Fruit fly (Drosophila melanogaster) whole organism, pupa: ENCODE data around the gene scyl.

Source experiments
- CG15710 ChIP-seq: fragments of 200-800 bp; sonication (Bioruptor generic); optimal IDR thresholded peaks from 2 replicates; lab custom pipeline; 2018; ENCODE audit warnings: missing biosample characterization, mild to moderate bottlenecking, missing genetic modification characterization, moderate library complexity
- Snoo ChIP-seq: fragments of 200-800 bp; sonication (Bioruptor generic); optimal IDR thresholded peaks from 3 replicates; lab custom pipeline; 2017; ENCODE audit warnings: missing biosample characterization, mild to moderate bottlenecking, missing genetic modification characterization, inconsistent platforms
- gl ChIP-seq: fragments of 200-800 bp; sonication (Bioruptor generic); optimal IDR thresholded peaks from 2 replicates; lab custom pipeline; 2018; ENCODE audit warnings: missing biosample characterization, mild to moderate bottlenecking, missing genetic modification characterization
- rn ChIP-seq: fragments of 200-800 bp; sonication (Bioruptor generic); IDR thresholded peaks from 2 replicates; pipeline ENCODE4 v1.3.6; 2022; ENCODE audit warnings: missing biosample characterization, missing genetic modification characterization

dm6 chr3L:11241949-11242348, 10.2 kb upstream of the scyl start:
- TF ChIP-seq rn (GFP tag; lab: Robert Waterston, UW) = no peak
- TF ChIP-seq Snoo (tag; lab: Kevin White, UChicago) = no peak
- no peak for TF ChIP-seq CG15710 (tag; lab: Kevin White, UChicago)
- TF ChIP-seq gl (tag; lab: Kevin White, UChicago) = no peak
